Worm (Caenorhabditis elegans) whole organism, L4 larva: ENCODE data around the gene F12F6.7.

Experiments used
- D1046.2 ChIP-seq: fragments of 200-800 bp; sonication (Bioruptor generic); IDR thresholded peaks from 2 replicates; pipeline ENCODE4 v1.3.6; 2022; ENCODE audit warnings: missing genetic modification characterization, missing compliant biosample characterization
- F10B5.3 ChIP-seq: sonication (generic microtip); optimal IDR thresholded peaks from 2 replicates; lab custom pipeline; 2016; ENCODE audit warnings: mild to moderate bottlenecking, missing genetic modification characterization, missing compliant biosample characterization
- F26F4.8 ChIP-seq: fragments of 200-800 bp; sonication (Bioruptor generic); conservative IDR thresholded peaks from 2 replicates; pipeline ENCODE4 v1.3.6; 2022; ENCODE audit warnings: missing genetic modification characterization, missing compliant biosample characterization
- T20F7.1 ChIP-seq: fragments of 200-800 bp; sonication (Bioruptor generic); optimal IDR thresholded peaks from 2 replicates; lab custom pipeline; 2018; ENCODE audit warnings: mild to moderate bottlenecking, missing genetic modification characterization, missing compliant biosample characterization
- T26A8.4 ChIP-seq: fragments of 200-800 bp; sonication (Bioruptor generic); IDR thresholded peaks from 2 replicates; pipeline ENCODE4 v1.3.6; 2022; ENCODE audit warnings: missing genetic modification characterization, missing compliant biosample characterization
- Y105C5A.15 ChIP-seq: fragments of 200-800 bp; sonication (Bioruptor generic); IDR thresholded peaks from 2 replicates; pipeline ENCODE4 v1.3.6; 2022; ENCODE audit warnings: missing genetic modification characterization, missing compliant biosample characterization
- Y75B8A.6 ChIP-seq: fragments of 200-800 bp; sonication (Bioruptor generic); IDR thresholded peaks from 2 replicates; pipeline ENCODE4 v1.3.6; 2022; ENCODE audit warnings: missing genetic modification reagents, missing genetic modification characterization, missing compliant biosample characterization
- aha-1 ChIP-seq: fragments of 150-350 bp; peaks from one replicate; lab custom pipeline; 2014; ENCODE audit warnings: missing biosample characterization, missing genetic modification characterization
- aly-2 ChIP-seq: sonication (generic microtip); optimal IDR thresholded peaks from 2 replicates; lab custom pipeline; 2018; ENCODE audit warnings: missing biosample characterization, missing genetic modification characterization
- ceh-32 ChIP-seq: sonication (generic microtip); optimal IDR thresholded peaks from 2 replicates; lab custom pipeline; 2016; ENCODE audit warnings: mild to moderate bottlenecking, missing genetic modification characterization, missing compliant biosample characterization; ENCODE audit not compliant: poor library complexity
- ceh-62 ChIP-seq: sonication (generic microtip); optimal IDR thresholded peaks from 2 replicates; lab custom pipeline; 2017; ENCODE audit warnings: missing biosample characterization, missing genetic modification characterization
- ceh-82 ChIP-seq: sonication (generic microtip); optimal IDR thresholded peaks from 2 replicates; lab custom pipeline; 2017; ENCODE audit warnings: missing biosample characterization, missing genetic modification characterization
- cey-2 ChIP-seq: sonication (generic microtip); optimal IDR thresholded peaks from 3 replicates; lab custom pipeline; 2017; ENCODE audit warnings: missing genetic modification characterization, mild to moderate bottlenecking, missing compliant biosample characterization, antibody characterized with exemption, borderline replicate concordance; ENCODE audit not compliant: insufficient read depth
- ctbp-1 ChIP-seq: fragments of 200-800 bp; sonication (Bioruptor generic); IDR thresholded peaks from 2 replicates; pipeline ENCODE4 v1.3.6; 2022; ENCODE audit warnings: missing genetic modification reagents, missing genetic modification characterization, missing compliant biosample characterization
- daf-16 ChIP-seq, 3 experiments: sonication (generic microtip); optimal IDR thresholded peaks; 2 replicates each; lab custom pipeline; 2016 to 2017; ENCODE audit warnings: missing genetic modification characterization in 3 of 3, missing genetic modification reagents in 3 of 3, mild to moderate bottlenecking in 2 of 3, missing compliant biosample characterization in 2 of 3, missing biosample characterization in 1 of 3, moderate library complexity in 1 of 3
- dmd-6 ChIP-seq: fragments of 200-800 bp; sonication (Bioruptor generic); IDR thresholded peaks from 2 replicates; pipeline ENCODE4 v1.3.6; 2022; ENCODE audit warnings: missing genetic modification reagents, missing genetic modification characterization, missing compliant biosample characterization
- dpl-1 ChIP-seq: fragments of 150-350 bp; optimal IDR thresholded peaks from 2 replicates; lab custom pipeline; 2014; ENCODE audit warnings: missing biosample characterization, missing genetic modification reagents, missing genetic modification characterization
- dve-1 ChIP-seq: sonication (generic microtip); optimal IDR thresholded peaks from 2 replicates; lab custom pipeline; 2017; ENCODE audit warnings: antibody characterized with exemption, mild to moderate bottlenecking, missing genetic modification characterization, missing compliant biosample characterization; ENCODE audit not compliant: insufficient read depth
- egl-27 ChIP-seq: sonication (generic microtip); optimal IDR thresholded peaks from 3 replicates; lab custom pipeline; 2017; ENCODE audit warnings: missing biosample characterization, missing genetic modification reagents, missing genetic modification characterization
- egl-43 ChIP-seq: fragments of 200-800 bp; sonication (Bioruptor generic); IDR thresholded peaks from 2 replicates; pipeline ENCODE4 v1.3.6; 2022; ENCODE audit warnings: missing genetic modification reagents, missing genetic modification characterization, missing compliant biosample characterization
- fkh-10 ChIP-seq: fragments of 150-350 bp; optimal IDR thresholded peaks from 2 replicates; lab custom pipeline; 2014; ENCODE audit warnings: missing biosample characterization, missing genetic modification reagents, missing genetic modification characterization
- fos-1 ChIP-seq: fragments of 150-350 bp; optimal IDR thresholded peaks from 2 replicates; lab custom pipeline; 2014; ENCODE audit warnings: missing biosample characterization, missing genetic modification characterization
- gei-8 ChIP-seq: fragments of 200-800 bp; sonication (Bioruptor generic); optimal IDR thresholded peaks from 2 replicates; lab custom pipeline; 2018; ENCODE audit warnings: mild to moderate bottlenecking, missing genetic modification characterization, missing compliant biosample characterization
- hif-1 ChIP-seq, 2 experiments: sonication (generic microtip); optimal IDR thresholded peaks; 2 replicates each; lab custom pipeline; 2016 to 2017; ENCODE audit warnings: missing compliant biosample characterization in 2 of 2, missing genetic modification characterization in 2 of 2, missing genetic modification reagents in 2 of 2, missing genotype in 2 of 2, mild to moderate bottlenecking in 1 of 2
- hmg-1.1 ChIP-seq: fragments of 200-800 bp; sonication (Bioruptor generic); IDR thresholded peaks from 2 replicates; pipeline ENCODE4 v1.3.6; 2022; ENCODE audit warnings: missing genetic modification reagents, missing genetic modification characterization, missing compliant biosample characterization
- lim-7 ChIP-seq: fragments of 200-800 bp; sonication (Bioruptor generic); IDR thresholded peaks from 2 replicates; pipeline ENCODE4 v1.3.6; 2022; ENCODE audit warnings: missing genetic modification characterization, missing compliant biosample characterization
- lin-1 ChIP-seq: fragments of 200-800 bp; sonication (Bioruptor generic); IDR thresholded peaks from 2 replicates; pipeline ENCODE4 v1.3.6; 2022; ENCODE audit warnings: missing genetic modification reagents, missing genetic modification characterization, missing compliant biosample characterization
- lin-15B ChIP-seq: fragments of 150-350 bp; sonication (generic microtip); optimal IDR thresholded peaks from 3 replicates; lab custom pipeline; 2014; ENCODE audit warnings: missing biosample characterization, missing genetic modification characterization
- lsy-2 ChIP-seq, 2 experiments: fragments of 150-350 bp in 1 of 2; sonication (generic microtip) in 1 of 2; optimal IDR thresholded peaks; 2 replicates each; lab custom pipeline; 2014 to 2017; ENCODE audit warnings: missing biosample characterization in 2 of 2, missing genetic modification characterization in 2 of 2
- madf-5 ChIP-seq, 2 experiments: fragments of 200-800 bp; sonication (Bioruptor generic); IDR thresholded peaks; 2 replicates each; pipeline ENCODE4 v1.3.6; 2022; ENCODE audit warnings: missing compliant biosample characterization in 2 of 2, missing genetic modification characterization in 2 of 2
- mxl-2 ChIP-seq: fragments of 200-800 bp; sonication (Bioruptor generic); conservative IDR thresholded peaks from 2 replicates; pipeline ENCODE4 v1.3.6; 2022; ENCODE audit warnings: missing genetic modification reagents, missing genetic modification characterization, missing compliant biosample characterization
- nhr-10 ChIP-seq: fragments of 150-350 bp; optimal IDR thresholded peaks from 2 replicates; lab custom pipeline; 2014; ENCODE audit warnings: missing biosample characterization, missing genetic modification characterization
- nhr-11 ChIP-seq: fragments of 150-350 bp; optimal IDR thresholded peaks from 2 replicates; lab custom pipeline; 2014; ENCODE audit warnings: missing biosample characterization, missing genetic modification characterization
- nhr-237 ChIP-seq: sonication (generic microtip); optimal IDR thresholded peaks from 2 replicates; lab custom pipeline; 2017; ENCODE audit warnings: missing biosample characterization, missing genetic modification characterization
- nhr-25 ChIP-seq: sonication (generic microtip); optimal IDR thresholded peaks from 2 replicates; lab custom pipeline; 2017; ENCODE audit warnings: missing genetic modification characterization, mild to moderate bottlenecking, missing compliant biosample characterization, antibody characterized with exemption, moderate library complexity, borderline replicate concordance; ENCODE audit not compliant: insufficient read depth
- nhr-28 ChIP-seq: fragments of 150-350 bp; optimal IDR thresholded peaks from 2 replicates; lab custom pipeline; 2014; ENCODE audit warnings: missing biosample characterization, missing genetic modification characterization
- nhr-42 ChIP-seq: fragments of 200-800 bp; sonication (Bioruptor generic); IDR thresholded peaks from 2 replicates; pipeline ENCODE4 v1.3.6; 2022; ENCODE audit warnings: missing genetic modification characterization, missing compliant biosample characterization
- pha-4 ChIP-seq, 2 experiments: fragments of 150-350 bp in 1 of 2; fragments of 200-800 bp in 1 of 2; sonication (Bioruptor generic) in 1 of 2; IDR thresholded peaks in 1 of 2; optimal IDR thresholded peaks in 1 of 2; 2 replicates each; pipeline versions ENCODE4 v1.3.6 to Lab custom; 2014 to 2022; ENCODE audit warnings: missing genetic modification characterization in 2 of 2, missing genetic modification reagents in 2 of 2, missing biosample characterization in 1 of 2, missing compliant biosample characterization in 1 of 2
- php-3 ChIP-seq: fragments of 200-800 bp; sonication (Bioruptor generic); IDR thresholded peaks from 2 replicates; pipeline ENCODE4 v1.3.6; 2022; ENCODE audit warnings: missing genetic modification reagents, missing genetic modification characterization, missing compliant biosample characterization
- pqm-1 ChIP-seq: sonication (generic microtip); optimal IDR thresholded peaks from 2 replicates; lab custom pipeline; 2017; ENCODE audit warnings: missing biosample characterization, missing genetic modification characterization
- rbr-2 ChIP-seq: sonication (generic microtip); optimal IDR thresholded peaks from 2 replicates; lab custom pipeline; 2016; ENCODE audit warnings: missing genotype, missing genetic modification characterization, missing compliant biosample characterization
- saeg-2 ChIP-seq: fragments of 200-800 bp; sonication (Bioruptor generic); IDR thresholded peaks from 2 replicates; pipeline ENCODE4 v1.3.6; 2022; ENCODE audit warnings: missing genetic modification reagents, missing genetic modification characterization, missing compliant biosample characterization
- sdz-12 ChIP-seq: fragments of 200-800 bp; sonication (Bioruptor generic); optimal IDR thresholded peaks from 2 replicates; lab custom pipeline; 2018; ENCODE audit warnings: mild to moderate bottlenecking, missing genetic modification characterization, missing compliant biosample characterization
- snpc-4 ChIP-seq: fragments of 150-350 bp; optimal IDR thresholded peaks from 2 replicates; lab custom pipeline; 2014; ENCODE audit warnings: missing biosample characterization, missing genetic modification characterization
- spr-3 ChIP-seq: fragments of 200-800 bp; sonication (Bioruptor generic); optimal IDR thresholded peaks from 2 replicates; lab custom pipeline; 2018; ENCODE audit warnings: mild to moderate bottlenecking, missing genetic modification characterization, missing compliant biosample characterization
- unc-130 ChIP-seq: sonication (generic microtip); optimal IDR thresholded peaks from 2 replicates; lab custom pipeline; 2016; ENCODE audit warnings: missing genetic modification reagents, missing genetic modification characterization, missing compliant biosample characterization
- zag-1 ChIP-seq: fragments of 150-350 bp; optimal IDR thresholded peaks from 2 replicates; lab custom pipeline; 2014; ENCODE audit warnings: missing biosample characterization, missing genetic modification characterization
- zfp-2 ChIP-seq: sonication (generic microtip); optimal IDR thresholded peaks from 2 replicates; lab custom pipeline; 2016; ENCODE audit warnings: mild to moderate bottlenecking, missing genetic modification characterization, missing compliant biosample characterization
- zip-11 ChIP-seq: fragments of 200-800 bp; sonication (Bioruptor generic); IDR thresholded peaks from 2 replicates; pipeline ENCODE4 v1.3.6; 2022; ENCODE audit warnings: missing genetic modification characterization, missing compliant biosample characterization
- ztf-11 ChIP-seq: fragments of 150-350 bp; optimal IDR thresholded peaks from 2 replicates; lab custom pipeline; 2014; ENCODE audit warnings: missing biosample characterization, missing genetic modification characterization
- ztf-7 ChIP-seq: fragments of 150-350 bp; optimal IDR thresholded peaks from 2 replicates; lab custom pipeline; 2014; ENCODE audit warnings: missing biosample characterization, missing genetic modification characterization

Gene F12F6.7

ce11 chrIV:11566146-11566545 lies 4.5 kb upstream of the F12F6.7 start, which contains the start of gene sec-24.1 (continued):
- TF ChIP-seq D1046.2 (no peak), aha-1 (tag; lab: Kevin White, UChicago) (peak; percentile 67), nhr-42 (GFP tag; lab: Robert Waterston, UW) (no peak), rbr-2 (tag; lab: Kevin White, UChicago) (peak; percentile 82), pqm-1 (tag; lab: Kevin White, UChicago) (no peak), nhr-25 (tag; lab: Kevin White, UChicago) (peak; percentile 50), T20F7.1 (peak; percentile 71), ztf-11 (tag; lab: Kevin White, UChicago) (no peak), dmd-6 (peak; percentile 54), zip-11 (GFP tag; lab: Robert Waterston, UW) (no peak), unc-130 (GFP tag; lab: Kevin White, UChicago) (peak; percentile 28), cey-2 (no peak), ctbp-1 (GFP tag; lab: Robert Waterston, UW) (peak; percentile 71), nhr-10 (peak; percentile 44), spr-3 (GFP tag; lab: Kevin White, UChicago) (peak; percentile 28), zag-1 (tag; lab: Kevin White, UChicago) (peak; percentile 5), ceh-62 (tag; lab: Kevin White, UChicago) (no peak), egl-27 (tag; lab: Kevin White, UChicago) (no peak), ztf-7 (peak; percentile 73), gei-8 (no peak), mxl-2 (GFP tag; lab: Robert Waterston, UW) (no peak), pha-4 (GFP tag; IDR thresholded peaks at IDR 0.05; lab: Robert Waterston, UW) (peak; percentile 84), pha-4 (tag; optimal IDR thresholded peaks at IDR 0.05; lab: Kevin White, UChicago) (no peak), aly-2 (no peak), sdz-12 (GFP tag; lab: Kevin White, UChicago) (no peak), ceh-82 (tag; lab: Kevin White, UChicago) (no peak), dve-1 (peak; percentile 95), ceh-32 (tag; lab: Kevin White, UChicago) (no peak), lim-7 (GFP tag; lab: Robert Waterston, UW) (no peak), saeg-2 (GFP tag; lab: Robert Waterston, UW) (0 out of 2 replicates have a peak, but pooled peaks have one; percentile 44), egl-43 (GFP tag; lab: Robert Waterston, UW) (no peak), daf-16 (GFP tag; optimal IDR thresholded peaks at IDR 0.05; lab: Kevin White, UChicago) (peak in 1 of 2 experiments; percentile 58), daf-16 (tag; optimal IDR thresholded peaks at IDR 0.05; lab: Kevin White, UChicago) (peak; percentile 54), lsy-2 (tag; optimal IDR thresholded peaks at IDR 0.05; lab: Kevin White, UChicago) (peak; percentile 99 to 100), lin-15B (tag; lab: Kevin White, UChicago) (no peak), Y105C5A.15 (GFP tag; lab: Robert Waterston, UW) (no peak), nhr-237 (tag; lab: Kevin White, UChicago) (no peak), nhr-11 (tag; lab: Kevin White, UChicago) (peak; percentile 46), T26A8.4 (peak; percentile 88), php-3 (GFP tag; lab: Robert Waterston, UW) (peak; percentile 65; the same call in 1 of the 2 replicates), F10B5.3 (peak; percentile 41), hif-1 (tag; optimal IDR thresholded peaks at IDR 0.05; lab: Kevin White, UChicago) (peak in 1 of 2 experiments; percentile 69), snpc-4 (tag; lab: Kevin White, UChicago) (no peak), lin-1 (GFP tag; lab: Robert Waterston, UW) (no peak), fkh-10 (GFP tag; lab: Kevin White, UChicago) (peak; percentile 42), Y75B8A.6 (GFP tag; lab: Robert Waterston, UW) (no peak), zfp-2 (peak; percentile 7), F26F4.8 (GFP tag; lab: Robert Waterston, UW) (no peak), hmg-1.1 (GFP tag; lab: Robert Waterston, UW) (peak; percentile 92), fos-1 (tag; lab: Kevin White, UChicago) (no peak), madf-5 (GFP tag; IDR thresholded peaks at IDR 0.05; lab: Robert Waterston, UW) (no peak), nhr-28 (tag; lab: Kevin White, UChicago) (peak; percentile 55), dpl-1 (GFP tag; lab: Kevin White, UChicago) (peak; percentile 95)
